Fruit fly (Drosophila melanogaster) Kc167 (cell line): ENCODE results near the gene CG11889.

Experiments
- Myc ChIP-seq: fragments of >200 bp; optimal IDR thresholded peaks from 2 replicates; lab custom pipeline; 2017; ENCODE audit warnings: missing external identifiers
- Sin3A ChIP-seq: fragments of >200 bp; optimal IDR thresholded peaks from 2 replicates; lab custom pipeline; 2018; ENCODE audit warnings: missing external identifiers
- h ChIP-seq: fragments of >200 bp; optimal IDR thresholded peaks from 3 replicates; lab custom pipeline; 2018; ENCODE audit warnings: missing external identifiers
- insv ChIP-seq: fragments of >200 bp; optimal IDR thresholded peaks from 3 replicates; lab custom pipeline; 2018; ENCODE audit warnings: missing external identifiers
- psq ChIP-seq: fragments of >200 bp; optimal IDR thresholded peaks from 2 replicates; lab custom pipeline; 2017; ENCODE audit warnings: missing external identifiers
- ttk ChIP-seq: sonication (Bioruptor generic); optimal IDR thresholded peaks from 2 replicates; lab custom pipeline; 2017; ENCODE audit warnings: missing external identifiers

dm6 chr3R:25262322-25262761, 7.7 kb upstream of the CG11889 start, which contains the start of the genes Kdsr and CG11858:
- TF ChIP-seq insv (lab: Kevin White, UChicago) (no peak), psq (lab: Kevin White, UChicago) (no peak), ttk (lab: Kevin White, UChicago) (no peak), h (lab: Kevin White, UChicago) (no peak), Myc (no peak), Sin3A (lab: Kevin White, UChicago) (no peak)
